Fruit fly (Drosophila melanogaster) whole organism: ENCODE data around the gene TfIIEbeta.

Experiments used
- CG8478 ChIP-seq: fragments of >200 bp; optimal IDR thresholded peaks from 2 replicates; lab custom pipeline; 2018; ENCODE audit warnings: inconsistent platforms
- Dll ChIP-seq: fragments of >200 bp; optimal IDR thresholded peaks from 2 replicates; lab custom pipeline; 2017
- EcR ChIP-seq, 2 experiments: fragments of >200 bp; optimal IDR thresholded peaks; 2 replicates each; lab custom pipeline; 2017; ENCODE audit warnings: missing biosample characterization in 2 of 2, missing genetic modification characterization in 2 of 2, missing genetic modification reagents in 2 of 2
- pan ChIP-seq: fragments of >200 bp; optimal IDR thresholded peaks from 2 replicates; lab custom pipeline; 2017
- psq ChIP-seq: fragments of >200 bp; optimal IDR thresholded peaks from 2 replicates; lab custom pipeline; 2017
- usp ChIP-seq: fragments of >200 bp; optimal IDR thresholded peaks from 2 replicates; lab custom pipeline; 2017; ENCODE audit warnings: missing biosample characterization, missing genetic modification characterization, mixed read lengths

- TF ChIP-seq EcR (GFP tag; optimal IDR thresholded peaks at IDR 0.05; lab: Kevin White, UChicago) (no peak), psq (no peak), CG8478 (lab: Kevin White, UChicago) (no peak), usp (GFP tag; lab: Kevin White, UChicago) (no peak), Dll (lab: Kevin White, UChicago) (no peak), pan (lab: Kevin White, UChicago) (no peak)
These were observed 47.2 kb upstream of the TfIIEbeta start, which contains the start of gene Sqor for dm6 chr3L:4239442-4240322.
